4 fruit fly cellular contexts compared by ENCODE assay signal in the genomic region with DNA sequence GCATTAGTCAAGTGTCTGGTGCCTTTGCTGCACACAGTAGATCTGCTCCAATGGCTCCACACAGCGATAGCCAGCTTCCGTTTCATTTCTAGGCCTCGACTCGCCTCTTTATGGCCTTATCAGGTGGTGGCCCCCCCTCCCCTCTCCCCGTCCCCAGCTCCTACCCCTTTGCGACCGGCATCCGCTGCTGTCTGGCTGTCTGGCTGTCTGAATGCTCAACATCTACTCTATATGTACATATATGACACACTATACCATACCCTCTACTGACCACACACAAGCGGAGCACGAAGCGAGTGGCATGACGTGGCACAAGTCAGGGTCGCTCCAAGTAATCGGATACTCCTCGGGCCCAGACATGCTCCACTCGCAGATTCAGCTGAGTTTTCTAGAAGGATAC.
TF ChIP-seq lines count a peak whose summit lies in the region.

No protein-coding gene starts in this region.

- TF ChIP-seq CTCF in whole organism, embryonic (GFP tag; optimal IDR thresholded peaks at IDR 0.05; lab: Kevin White, UChicago), result no peak

TF ChIP-seq in whole organism, adult, 20 proteins besides CTCF, POLR2A, EP300 and RAD21:
- TF ChIP-seq cnc (optimal IDR thresholded peaks at IDR 0.05; lab: Kevin White, UChicago) (peak; percentile 0 to 62), CG11617 (GFP tag; optimal IDR thresholded peaks at IDR 0.05; lab: Kevin White, UChicago) (no peak), Crg-1 (GFP tag; optimal IDR thresholded peaks at IDR 0.05; lab: Kevin White, UChicago) (no peak), cic (GFP tag; optimal IDR thresholded peaks at IDR 0.05; lab: Kevin White, UChicago) (peak; percentile 50), Hr96 (GFP tag; optimal IDR thresholded peaks at IDR 0.05; lab: Kevin White, UChicago) (no peak), CG7101 (tag; optimal IDR thresholded peaks at IDR 0.05; lab: Kevin White, UChicago) (no peak)

TF ChIP-seq in whole organism, embryonic, 481 proteins besides CTCF, POLR2A, EP300 and RAD21 (continues in another document):
- TF ChIP-seq chinmo (GFP tag; IDR thresholded peaks at IDR 0.05; lab: Robert Waterston, UW; ENCODE audit: partially characterized antibody) (0 out of 4 replicates have a peak, but pooled peaks have one; percentile 44), C15 (GFP tag; IDR thresholded peaks at IDR 0.05; lab: Robert Waterston, UW) (no peak), CG14014 (GFP tag; IDR thresholded peaks at IDR 0.05; lab: Robert Waterston, UW) (0 out of 2 replicates have a peak, but pooled peaks have one; percentile 26), Hey (tag; optimal IDR thresholded peaks at IDR 0.05; lab: Kevin White, UChicago) (no peak), ttk (GFP tag; IDR thresholded peaks at IDR 0.05; lab: Robert Waterston, UW) (peak; percentile 26; the same call in 1 of the 2 replicates), run (tag; optimal IDR thresholded peaks at IDR 0.05; lab: Kevin White, UChicago) (no peak), Bgb (GFP tag; IDR thresholded peaks at IDR 0.05; lab: Robert Waterston, UW; ENCODE audit: partially characterized antibody) (peak; percentile 61), D19B (GFP tag; optimal IDR thresholded peaks at IDR 0.05; lab: Kevin White, UChicago) (peak; percentile 61), bbx (GFP tag; IDR thresholded peaks at IDR 0.05; lab: Robert Waterston, UW; ENCODE audit: partially characterized antibody) (0 out of 2 replicates have a peak, but pooled peaks have one; percentile 23), dimm (GFP tag; IDR thresholded peaks at IDR 0.05; lab: Robert Waterston, UW) (no peak), HHEX (GFP tag; optimal IDR thresholded peaks at IDR 0.05; lab: Kevin White, UChicago) (no peak), CG8290 (GFP tag; optimal IDR thresholded peaks at IDR 0.05; lab: Kevin White, UChicago) (no peak), CG8290 (tag; optimal IDR thresholded peaks at IDR 0.05; lab: Kevin White, UChicago) (peak in 1 of 2 experiments; percentile 33), mirr (GFP tag; optimal IDR thresholded peaks at IDR 0.05; lab: Kevin White, UChicago) (peak; percentile 27), CG6791 (GFP tag; IDR thresholded peaks at IDR 0.05; lab: Robert Waterston, UW; ENCODE audit: partially characterized antibody) (peak; percentile 35; the same call in 1 of the 3 replicates), psq (GFP tag; optimal IDR thresholded peaks at IDR 0.05; lab: Kevin White, UChicago) (no peak), CG16813 (GFP tag; IDR thresholded peaks at IDR 0.05; lab: Robert Waterston, UW; ENCODE audit: partially characterized antibody) (peak; percentile 33; the same call in 1 of the 3 replicates), CG10543 (GFP tag; optimal IDR thresholded peaks at IDR 0.05; lab: Kevin White, UChicago) (peak; percentile 52), klu (GFP tag; IDR thresholded peaks at IDR 0.05; lab: Robert Waterston, UW) (0 out of 2 replicates have a peak, but pooled peaks have one; percentile 13), tna (GFP tag; IDR thresholded peaks at IDR 0.05; lab: Robert Waterston, UW; ENCODE audit: partially characterized antibody) (peak; percentile 77), CG11456 (GFP tag; IDR thresholded peaks at IDR 0.05; lab: Robert Waterston, UW) (0 out of 3 replicates have a peak, but pooled peaks have one; percentile 42), luna (GFP tag; optimal IDR thresholded peaks at IDR 0.05; lab: Kevin White, UChicago) (no peak), Doc3 (GFP tag; IDR thresholded peaks at IDR 0.05; lab: Robert Waterston, UW; ENCODE audit: partially characterized antibody) (no peak)

TF ChIP-seq in whole organism, prepupa, 60 proteins besides CTCF, POLR2A, EP300 and RAD21:
- TF ChIP-seq ss (GFP tag; optimal IDR thresholded peaks at IDR 0.05; lab: Kevin White, UChicago), result peak; percentile 7 to 32
- TF ChIP-seq Sox15 (GFP tag; optimal IDR thresholded peaks at IDR 0.05; lab: Kevin White, UChicago), result no peak
- TF ChIP-seq Hr39 (GFP tag; optimal IDR thresholded peaks at IDR 0.05; lab: Kevin White, UChicago), result no peak
- TF ChIP-seq Eip93F (GFP tag; optimal IDR thresholded peaks at IDR 0.05; lab: Kevin White, UChicago), result no peak
- no peak for TF ChIP-seq Gug (GFP tag; IDR thresholded peaks at IDR 0.05; lab: Robert Waterston, UW)
- peak; percentile 29; the same call in 1 of the 3 replicates for TF ChIP-seq eg (GFP tag; IDR thresholded peaks at IDR 0.05; lab: Robert Waterston, UW)
- peak in 1 of 2 experiments; percentile 5 for TF ChIP-seq salr (GFP tag; optimal IDR thresholded peaks at IDR 0.05; lab: Kevin White, UChicago)
- TF ChIP-seq fd85E (GFP tag; optimal IDR thresholded peaks at IDR 0.05; lab: Kevin White, UChicago), result no peak

TF ChIP-seq in whole organism, pupa, 21 proteins besides CTCF, POLR2A, EP300 and RAD21:
- TF ChIP-seq CG15710 (tag; optimal IDR thresholded peaks at IDR 0.05; lab: Kevin White, UChicago) (no peak), CG10348 (GFP tag; IDR thresholded peaks at IDR 0.05; lab: Robert Waterston, UW) (no peak), CG12605 (GFP tag; IDR thresholded peaks at IDR 0.05; lab: Robert Waterston, UW) (no peak), Pif1B (GFP tag; optimal IDR thresholded peaks at IDR 0.05; lab: Kevin White, UChicago) (no peak), CG8301 (tag; optimal IDR thresholded peaks at IDR 0.05; lab: Kevin White, UChicago) (no peak), EcR (GFP tag; optimal IDR thresholded peaks at IDR 0.05; lab: Kevin White, UChicago) (peak; percentile 71), CG13204 (GFP tag; optimal IDR thresholded peaks at IDR 0.05; lab: Kevin White, UChicago) (no peak), Ets98B (GFP tag; IDR thresholded peaks at IDR 0.05; lab: Robert Waterston, UW) (peak; percentile 29; the same call in 1 of the 2 replicates), CG9948 (tag; optimal IDR thresholded peaks at IDR 0.05; lab: Kevin White, UChicago) (no peak), gl (tag; optimal IDR thresholded peaks at IDR 0.05; lab: Kevin White, UChicago) (no peak), D1 (tag; optimal IDR thresholded peaks at IDR 0.05; lab: Kevin White, UChicago) (no peak), CG32121 (GFP tag; IDR thresholded peaks at IDR 0.05; lab: Robert Waterston, UW) (no peak; the same call in 1 of the 2 replicates), CG8159 (tag; optimal IDR thresholded peaks at IDR 0.05; lab: Kevin White, UChicago) (no peak), Pif1A (GFP tag; optimal IDR thresholded peaks at IDR 0.05; lab: Kevin White, UChicago) (no peak), rn (GFP tag; IDR thresholded peaks at IDR 0.05; lab: Robert Waterston, UW) (no peak)
